Worm (Caenorhabditis elegans) whole organism, young adult: ENCODE measurements around the gene F14F9.8.

ENCODE experiments used
- D2030.7 ChIP-seq: fragments of 200-800 bp; sonication (Bioruptor generic); IDR thresholded peaks from 2 replicates; pipeline ENCODE4 v1.3.6; 2022; ENCODE audit warnings: missing genetic modification reagents, missing genetic modification characterization, missing compliant biosample characterization
- F37B4.10 ChIP-seq: fragments of 200-800 bp; sonication (Bioruptor generic); IDR thresholded peaks from 2 replicates; pipeline ENCODE4 v1.3.6; 2022; ENCODE audit warnings: missing genetic modification characterization, missing compliant biosample characterization
- K12H6.12 ChIP-seq: fragments of 200-800 bp; sonication (Bioruptor generic); optimal IDR thresholded peaks from 2 replicates; lab custom pipeline; 2018; ENCODE audit warnings: mild to moderate bottlenecking, missing genetic modification characterization, missing compliant biosample characterization
- ceh-100 ChIP-seq: fragments of 200-800 bp; sonication (Bioruptor generic); IDR thresholded peaks from 2 replicates; pipeline ENCODE4 v1.3.6; 2022; ENCODE audit warnings: missing genetic modification reagents, missing genetic modification characterization, missing compliant biosample characterization
- dpff-1 ChIP-seq: sonication (generic microtip); optimal IDR thresholded peaks from 2 replicates; lab custom pipeline; 2017; ENCODE audit warnings: mild to moderate bottlenecking, missing genetic modification characterization, missing compliant biosample characterization
- egrh-3 ChIP-seq: fragments of 200-800 bp; sonication (Bioruptor generic); IDR thresholded peaks from 2 replicates; pipeline ENCODE4 v1.3.6; 2022; ENCODE audit warnings: missing genetic modification reagents, missing genetic modification characterization, missing compliant biosample characterization
- lag-1 ChIP-seq: fragments of 200-800 bp; sonication (Bioruptor generic); IDR thresholded peaks from 2 replicates; pipeline ENCODE4 v1.3.6; 2022; ENCODE audit warnings: missing genetic modification reagents, missing genetic modification characterization, missing compliant biosample characterization
- ztf-26 ChIP-seq: sonication (generic microtip); optimal IDR thresholded peaks from 2 replicates; lab custom pipeline; 2017; ENCODE audit warnings: missing genetic modification characterization, missing compliant biosample characterization

DNA sequence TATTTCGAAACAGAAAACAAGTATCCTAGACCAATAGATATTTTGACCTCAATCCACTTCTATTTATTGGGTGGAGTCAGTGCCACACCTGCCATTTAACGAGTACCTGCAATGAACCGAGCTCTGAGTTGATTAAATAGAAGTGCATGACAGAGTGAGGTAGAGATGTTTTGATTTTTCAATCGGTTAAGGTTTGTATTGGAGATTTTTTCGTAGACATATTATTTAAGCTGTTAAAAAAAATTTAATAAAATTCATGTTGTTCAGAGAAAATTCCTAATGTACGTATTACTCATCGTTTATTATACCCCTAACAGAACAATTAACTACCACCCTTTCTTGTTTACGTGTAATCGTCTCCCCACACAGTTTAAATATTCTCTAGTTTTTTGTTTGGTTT lies 25.4 kb downstream of the F14F9.8 start, which contains the start of gene srx-38:
- no peak for TF ChIP-seq dpff-1
- no peak for TF ChIP-seq F37B4.10 (GFP tag; lab: Robert Waterston, UW)
- TF ChIP-seq K12H6.12 (tag; lab: Kevin White, UChicago): no peak
- no peak for TF ChIP-seq D2030.7 (GFP tag; lab: Robert Waterston, UW)
- TF ChIP-seq ztf-26 (tag; lab: Kevin White, UChicago): no peak
- TF ChIP-seq egrh-3: no peak
- TF ChIP-seq ceh-100: no peak
- no peak for TF ChIP-seq lag-1 (GFP tag; lab: Robert Waterston, UW)
